Fruit fly (Drosophila melanogaster) whole organism, prepupa: ENCODE results near the gene mwh.

Experiments used
- CG10631 ChIP-seq: fragments of 200-800 bp; sonication (Bioruptor generic); optimal IDR thresholded peaks from 2 replicates; lab custom pipeline; 2016; ENCODE audit warnings: missing biosample characterization, missing genetic modification characterization
- CG10669 ChIP-seq: fragments of 200-800 bp; sonication (Bioruptor generic); optimal IDR thresholded peaks from 3 replicates; lab custom pipeline; 2018; ENCODE audit warnings: missing biosample characterization, mild to moderate bottlenecking, missing genetic modification characterization, moderate library complexity
- CG11294 ChIP-seq: fragments of 200-800 bp; sonication (Bioruptor generic); IDR thresholded peaks from 2 replicates; pipeline ENCODE4 v1.3.6; 2022; ENCODE audit warnings: missing biosample characterization, missing genetic modification characterization
- CG11762 ChIP-seq: fragments of 200-800 bp; sonication (Bioruptor generic); optimal IDR thresholded peaks from 3 replicates; lab custom pipeline; 2016; ENCODE audit warnings: missing biosample characterization, missing genetic modification characterization; ENCODE audit not compliant: insufficient read depth
- CG11902 ChIP-seq: fragments of 200-800 bp; sonication (Bioruptor generic); optimal IDR thresholded peaks from 3 replicates; lab custom pipeline; 2016; ENCODE audit warnings: missing biosample characterization, missing genetic modification characterization
- CG15336 ChIP-seq: fragments of 200-800 bp; sonication (Bioruptor generic); IDR thresholded peaks from 2 replicates; pipeline ENCODE4 v1.3.6; 2022; ENCODE audit warnings: missing biosample characterization, missing genetic modification characterization
- CG1621 ChIP-seq: fragments of 200-800 bp; sonication (Bioruptor generic); optimal IDR thresholded peaks from 3 replicates; lab custom pipeline; 2018; ENCODE audit warnings: missing biosample characterization, mild to moderate bottlenecking, missing genetic modification characterization
- CG16779 ChIP-seq: fragments of 200-800 bp; sonication (Bioruptor generic); optimal IDR thresholded peaks from 3 replicates; lab custom pipeline; 2017; ENCODE audit warnings: missing biosample characterization, mild to moderate bottlenecking, missing genetic modification characterization
- CG3032 ChIP-seq: fragments of 200-800 bp; optimal IDR thresholded peaks from 2 replicates; lab custom pipeline; 2019; ENCODE audit warnings: missing biosample characterization, mild to moderate bottlenecking, missing genetic modification characterization, moderate library complexity
- CG31627 ChIP-seq: fragments of 200-800 bp; sonication (Bioruptor generic); optimal IDR thresholded peaks from 3 replicates; lab custom pipeline; 2016; ENCODE audit warnings: missing biosample characterization, missing genetic modification characterization
- CG34406 ChIP-seq: fragments of 200-800 bp; sonication (Bioruptor generic); optimal IDR thresholded peaks from 3 replicates; lab custom pipeline; 2016; ENCODE audit warnings: missing biosample characterization, missing genetic modification characterization
- CG3919 ChIP-seq: fragments of 200-800 bp; sonication (Bioruptor generic); optimal IDR thresholded peaks from 3 replicates; lab custom pipeline; 2016; ENCODE audit warnings: missing biosample characterization, missing genetic modification characterization
- CG6276 ChIP-seq: fragments of 200-800 bp; sonication (Bioruptor generic); optimal IDR thresholded peaks from 2 replicates; lab custom pipeline; 2017; ENCODE audit warnings: missing biosample characterization, mild to moderate bottlenecking, missing genetic modification characterization
- CG6792 ChIP-seq: fragments of 200-800 bp; sonication (Bioruptor generic); optimal IDR thresholded peaks from 3 replicates; lab custom pipeline; 2016; ENCODE audit warnings: missing biosample characterization, missing genetic modification characterization
- CG6808 ChIP-seq: fragments of 200-800 bp; sonication (Bioruptor generic); optimal IDR thresholded peaks from 3 replicates; lab custom pipeline; 2017; ENCODE audit warnings: missing biosample characterization, missing genetic modification characterization, mild to moderate bottlenecking, moderate library complexity, missing genetic modification reagents
- CG6854 ChIP-seq: fragments of 200-800 bp; sonication (Bioruptor generic); optimal IDR thresholded peaks from 2 replicates; lab custom pipeline; 2017; ENCODE audit warnings: missing biosample characterization, mild to moderate bottlenecking, missing genetic modification characterization
- CG7368 ChIP-seq: fragments of 200-800 bp; sonication (Bioruptor generic); optimal IDR thresholded peaks from 3 replicates; lab custom pipeline; 2016; ENCODE audit warnings: missing biosample characterization, missing genetic modification characterization
- CG8119 ChIP-seq: fragments of 200-800 bp; sonication (Bioruptor generic); IDR thresholded peaks from 3 replicates; pipeline ENCODE4 v1.3.6; 2022; ENCODE audit warnings: missing biosample characterization, missing genetic modification characterization
- CG8319 ChIP-seq: fragments of 200-800 bp; sonication (Bioruptor generic); optimal IDR thresholded peaks from 3 replicates; lab custom pipeline; 2016; ENCODE audit warnings: missing biosample characterization, missing genetic modification characterization
- CG8632 ChIP-seq: fragments of 200-800 bp; sonication (Bioruptor generic); optimal IDR thresholded peaks from 3 replicates; lab custom pipeline; 2016; ENCODE audit warnings: missing biosample characterization, missing genetic modification characterization
- Eip78C ChIP-seq: fragments of 200-800 bp; sonication (Bioruptor generic); peaks from one replicate; lab custom pipeline; 2016; ENCODE audit warnings: missing biosample characterization, missing genetic modification characterization
- Ets21C ChIP-seq: fragments of 200-800 bp; sonication (Bioruptor generic); optimal IDR thresholded peaks from 3 replicates; lab custom pipeline; 2016; ENCODE audit warnings: missing biosample characterization, missing genetic modification characterization
- Ets96B ChIP-seq: fragments of 200-800 bp; optimal IDR thresholded peaks from 2 replicates; lab custom pipeline; 2019; ENCODE audit warnings: missing biosample characterization, mild to moderate bottlenecking, missing genetic modification characterization, moderate library complexity
- Gug ChIP-seq: fragments of 200-800 bp; sonication (Bioruptor generic); IDR thresholded peaks from 2 replicates; pipeline ENCODE4 v1.3.6; 2022; ENCODE audit warnings: missing biosample characterization, missing genetic modification characterization
- Hr39 ChIP-seq: fragments of 200-800 bp; sonication (Bioruptor generic); optimal IDR thresholded peaks from 2 replicates; lab custom pipeline; 2016; ENCODE audit warnings: missing biosample characterization, missing genetic modification characterization
- Hr4 ChIP-seq: fragments of 200-800 bp; sonication (Bioruptor generic); optimal IDR thresholded peaks from 3 replicates; lab custom pipeline; 2016; ENCODE audit warnings: missing biosample characterization, missing genetic modification characterization
- Met ChIP-seq: fragments of 200-800 bp; sonication (Bioruptor generic); optimal IDR thresholded peaks from 3 replicates; lab custom pipeline; 2016; ENCODE audit warnings: missing biosample characterization, missing genetic modification characterization
- OdsH ChIP-seq: fragments of 200-800 bp; sonication (Bioruptor generic); optimal IDR thresholded peaks from 3 replicates; lab custom pipeline; 2016; ENCODE audit warnings: missing biosample characterization, missing genetic modification characterization
- Smox ChIP-seq: fragments of 200-800 bp; sonication (Bioruptor generic); optimal IDR thresholded peaks from 3 replicates; lab custom pipeline; 2016; ENCODE audit warnings: missing biosample characterization, missing genetic modification characterization
- Sox102F ChIP-seq: fragments of 200-800 bp; sonication (Bioruptor generic); optimal IDR thresholded peaks from 2 replicates; lab custom pipeline; 2016; ENCODE audit warnings: missing biosample characterization, mild to moderate bottlenecking, missing genetic modification characterization
- Sox14 ChIP-seq: fragments of 200-800 bp; sonication (Bioruptor generic); optimal IDR thresholded peaks from 3 replicates; lab custom pipeline; 2016; ENCODE audit warnings: missing biosample characterization, missing genetic modification characterization
- Sox15 ChIP-seq: fragments of 200-800 bp; sonication (Bioruptor generic); optimal IDR thresholded peaks from 3 replicates; lab custom pipeline; 2016; ENCODE audit warnings: missing biosample characterization, missing genetic modification characterization
- acj6 ChIP-seq: fragments of 200-800 bp; sonication (Bioruptor generic); optimal IDR thresholded peaks from 3 replicates; lab custom pipeline; 2016; ENCODE audit warnings: missing biosample characterization, missing genetic modification characterization
- cyc ChIP-seq: fragments of 200-800 bp; sonication (Bioruptor generic); optimal IDR thresholded peaks from 3 replicates; lab custom pipeline; 2016; ENCODE audit warnings: missing biosample characterization, missing genetic modification characterization
- dac ChIP-seq: fragments of 200-800 bp; sonication (Bioruptor generic); optimal IDR thresholded peaks from 2 replicates; lab custom pipeline; 2017; ENCODE audit warnings: missing biosample characterization, mild to moderate bottlenecking, missing genetic modification characterization
- dsx ChIP-seq: fragments of 200-800 bp; optimal IDR thresholded peaks from 3 replicates; lab custom pipeline; 2019; ENCODE audit warnings: missing biosample characterization, mild to moderate bottlenecking, missing genetic modification characterization, moderate library complexity; ENCODE audit not compliant: poor library complexity, severe bottlenecking
- eg ChIP-seq: fragments of 200-800 bp; sonication (Bioruptor generic); IDR thresholded peaks from 3 replicates; pipeline ENCODE4 v1.3.6; 2022; ENCODE audit warnings: missing biosample characterization, missing genetic modification characterization
- esn ChIP-seq: fragments of 200-800 bp; sonication (Bioruptor generic); optimal IDR thresholded peaks from 2 replicates; lab custom pipeline; 2016; ENCODE audit warnings: missing biosample characterization, mild to moderate bottlenecking, missing genetic modification characterization, moderate library complexity
- fd85E ChIP-seq: fragments of 200-800 bp; sonication (Bioruptor generic); optimal IDR thresholded peaks from 3 replicates; lab custom pipeline; 2016; ENCODE audit warnings: missing biosample characterization, missing genetic modification characterization
- fkh ChIP-seq: fragments of 200-800 bp; sonication (Bioruptor generic); optimal IDR thresholded peaks from 3 replicates; lab custom pipeline; 2017; ENCODE audit warnings: missing biosample characterization, mild to moderate bottlenecking, missing genetic modification characterization, moderate library complexity
- lz ChIP-seq: fragments of 200-800 bp; sonication (Bioruptor generic); optimal IDR thresholded peaks from 3 replicates; lab custom pipeline; 2016; ENCODE audit warnings: missing biosample characterization, missing genetic modification characterization
- net ChIP-seq: fragments of 200-800 bp; sonication (Bioruptor generic); optimal IDR thresholded peaks from 3 replicates; lab custom pipeline; 2016; ENCODE audit warnings: missing biosample characterization, missing genetic modification characterization
- pdm3 ChIP-seq: fragments of 200-800 bp; sonication (Bioruptor generic); optimal IDR thresholded peaks from 3 replicates; lab custom pipeline; 2016; ENCODE audit warnings: missing biosample characterization, missing genetic modification characterization
- salr ChIP-seq, 2 experiments: fragments of 200-800 bp; sonication (Bioruptor generic); optimal IDR thresholded peaks; 3 replicates each; lab custom pipeline; 2016 to 2018; ENCODE audit warnings: missing biosample characterization in 2 of 2, missing genetic modification characterization in 2 of 2, mild to moderate bottlenecking in 1 of 2
- spab ChIP-seq: fragments of 200-800 bp; sonication (Bioruptor generic); optimal IDR thresholded peaks from 2 replicates; lab custom pipeline; 2017; ENCODE audit warnings: missing biosample characterization, mild to moderate bottlenecking, missing genetic modification characterization, missing genetic modification reagents
- ss ChIP-seq, 2 experiments: fragments of 200-800 bp; sonication (Bioruptor generic); optimal IDR thresholded peaks; 2 replicates in 1 of 2; 3 replicates in 1 of 2; lab custom pipeline; 2017 to 2018; ENCODE audit warnings: mild to moderate bottlenecking in 2 of 2, missing biosample characterization in 2 of 2, missing genetic modification characterization in 2 of 2, moderate library complexity in 1 of 2
- topi ChIP-seq: fragments of 200-800 bp; sonication (Bioruptor generic); optimal IDR thresholded peaks from 3 replicates; lab custom pipeline; 2016; ENCODE audit warnings: missing biosample characterization, missing genetic modification characterization
- vri ChIP-seq: fragments of 200-800 bp; sonication (Bioruptor generic); optimal IDR thresholded peaks from 3 replicates; lab custom pipeline; 2016; ENCODE audit warnings: missing biosample characterization, mild to moderate bottlenecking, missing genetic modification characterization

The mwh gene

DNA sequence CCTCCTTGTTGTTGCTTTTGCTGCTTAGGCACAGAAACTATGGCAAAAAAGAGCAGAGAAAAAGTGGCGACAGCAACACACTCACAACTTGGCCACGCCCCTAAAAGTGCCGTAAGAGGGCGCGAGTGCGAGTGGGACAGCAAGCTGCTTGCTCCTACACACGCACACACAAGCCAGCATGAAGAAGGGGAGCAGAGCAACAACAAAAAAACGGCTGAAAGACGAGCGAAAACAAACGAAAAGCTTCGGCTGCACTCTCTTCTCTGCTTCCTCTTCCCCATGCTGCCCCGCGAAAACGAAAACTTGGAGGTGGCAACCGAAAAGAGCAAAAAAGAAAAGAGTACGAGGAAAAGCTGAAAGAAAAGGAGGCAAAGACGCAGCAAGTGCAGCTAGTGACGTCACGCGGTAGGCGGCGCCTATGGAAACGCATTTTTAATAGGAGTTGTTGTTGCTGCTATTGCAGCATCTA lies 22.4 kb upstream of the mwh start (continued):
- TF ChIP-seq fd85E (GFP tag; lab: Kevin White, UChicago) (no peak), esn (peak; percentile 10), Ets96B (tag; lab: Kevin White, UChicago) (peak; percentile 71), Met (no peak), Sox14 (GFP tag; lab: Kevin White, UChicago) (peak; percentile 60), vri (GFP tag; lab: Kevin White, UChicago) (peak; percentile 8), salr (GFP tag; optimal IDR thresholded peaks at IDR 0.05; lab: Kevin White, UChicago) (peak; percentile 60 to 65), topi (GFP tag; lab: Kevin White, UChicago) (no peak), CG16779 (tag; lab: Kevin White, UChicago) (peak; percentile 27), CG15336 (GFP tag; lab: Robert Waterston, UW) (peak; percentile 41; the same call in 1 of the 2 replicates), Sox15 (GFP tag; lab: Kevin White, UChicago) (no peak), eg (GFP tag; lab: Robert Waterston, UW) (peak; percentile 75), spab (GFP tag; lab: Kevin White, UChicago) (peak; percentile 59), CG6854 (no peak), Hr4 (GFP tag; lab: Kevin White, UChicago) (peak; percentile 19), Hr39 (GFP tag; lab: Kevin White, UChicago) (no peak), CG8319 (no peak), fkh (peak; percentile 7), CG11294 (0 out of 2 replicates have a peak, but pooled peaks have one; percentile 33), dsx (GFP tag; lab: Kevin White, UChicago) (peak; percentile 72)

- TF ChIP-seq CG1621 (no peak), esn (peak; percentile 25), dsx (GFP tag; lab: Kevin White, UChicago) (no peak), CG6792 (GFP tag; lab: Kevin White, UChicago) (peak; percentile 10), CG8632 (no peak), spab (GFP tag; lab: Kevin White, UChicago) (no peak), CG7368 (GFP tag; lab: Kevin White, UChicago) (no peak), lz (GFP tag; lab: Kevin White, UChicago) (peak; percentile 5), net (GFP tag; lab: Kevin White, UChicago) (no peak), Gug (no peak), CG10631 (no peak), fkh (no peak), CG6276 (GFP tag; lab: Kevin White, UChicago) (no peak), CG11902 (GFP tag; lab: Kevin White, UChicago) (no peak), Hr4 (GFP tag; lab: Kevin White, UChicago) (no peak), Eip78C (GFP tag; lab: Kevin White, UChicago) (no peak), CG31627 (GFP tag; lab: Kevin White, UChicago) (peak; percentile 1), CG6808 (GFP tag; lab: Kevin White, UChicago) (no peak), vri (GFP tag; lab: Kevin White, UChicago) (no peak), CG16779 (tag; lab: Kevin White, UChicago) (no peak), CG3032 (peak; percentile 23), salr (GFP tag; optimal IDR thresholded peaks at IDR 0.05; lab: Kevin White, UChicago) (no peak), OdsH (peak; percentile 15), Sox15 (GFP tag; lab: Kevin White, UChicago) (peak; percentile 0), CG10669 (GFP tag; lab: Kevin White, UChicago) (peak; percentile 1), eg (GFP tag; lab: Robert Waterston, UW) (no peak), CG6854 (no peak), Sox102F (GFP tag; lab: Kevin White, UChicago) (no peak), pdm3 (GFP tag; lab: Kevin White, UChicago) (peak; percentile 0), CG3919 (no peak), acj6 (GFP tag; lab: Kevin White, UChicago) (no peak), CG11762 (no peak), fd85E (GFP tag; lab: Kevin White, UChicago) (no peak), ss (GFP tag; optimal IDR thresholded peaks at IDR 0.05; lab: Kevin White, UChicago) (no peak), topi (GFP tag; lab: Kevin White, UChicago) (no peak), dac (GFP tag; lab: Kevin White, UChicago) (no peak), Hr39 (GFP tag; lab: Kevin White, UChicago) (peak; percentile 13), CG34406 (GFP tag; lab: Kevin White, UChicago) (peak; percentile 14), cyc (GFP tag; lab: Kevin White, UChicago) (no peak), CG8119 (no peak), Sox14 (GFP tag; lab: Kevin White, UChicago) (peak; percentile 9), Ets21C (GFP tag; lab: Kevin White, UChicago) (no peak), Smox (peak; percentile 2)
These were observed 17.1 kb upstream of the mwh start for dm6 chr3L:1183467-1183866.
